Fruit fly (Drosophila melanogaster): ENCODE measurements around the gene CG31869.
A peak's percentile ranks its signal among the peaks of the same experiment; 100 is the strongest.

The CG31869 gene

DNA sequence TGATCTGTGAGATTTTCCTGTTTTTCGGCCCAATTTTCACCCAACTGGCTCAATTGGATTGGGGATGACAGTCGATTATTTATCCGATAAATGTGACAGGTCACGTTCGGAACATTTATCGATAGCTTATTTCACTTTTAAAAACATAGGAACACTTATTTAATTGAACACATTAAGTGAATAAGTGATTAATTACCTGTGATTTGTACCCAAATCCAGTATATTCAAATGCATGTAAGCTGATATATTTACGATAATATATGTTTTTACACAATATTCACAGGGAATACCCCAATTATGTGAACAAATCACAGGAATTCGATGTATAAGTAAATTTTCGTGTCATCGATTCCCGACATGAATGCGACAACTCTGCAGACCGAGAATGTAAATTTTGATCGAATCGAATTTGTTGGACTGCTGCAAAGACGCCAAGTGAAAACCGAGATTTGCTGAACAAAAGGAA lies 68.5 kb downstream of the CG31869 start, which contains the start of the genes EMC3 and Dpy-30L1 (continued):
- TF ChIP-seq Poxn (GFP tag; IDR thresholded peaks at IDR 0.05) (no peak), Dfd (GFP tag; optimal IDR thresholded peaks at IDR 0.05) (no peak), tna (GFP tag; IDR thresholded peaks at IDR 0.05; ENCODE audit: partially characterized antibody) (peak; percentile 70), knrl (GFP tag; IDR thresholded peaks at IDR 0.05; ENCODE audit: partially characterized antibody) (peak; percentile 86), rib (GFP tag; IDR thresholded peaks at IDR 0.05) (no peak), Stat92E (GFP tag; optimal IDR thresholded peaks at IDR 0.05) (no peak), CG12299 (tag; optimal IDR thresholded peaks at IDR 0.05) (peak; percentile 15), peb (GFP tag; IDR thresholded peaks at IDR 0.05) (no peak), twi (tag; optimal IDR thresholded peaks at IDR 0.05) (no peak), amos (GFP tag; IDR thresholded peaks at IDR 0.05; ENCODE audit: partially characterized antibody) (peak; percentile 74), usp (GFP tag; optimal IDR thresholded peaks at IDR 0.05) (no peak), hth (optimal IDR thresholded peaks at IDR 0.05) (no peak), Asciz (GFP tag; optimal IDR thresholded peaks at IDR 0.05) (no peak), Hsf (GFP tag; optimal IDR thresholded peaks at IDR 0.05) (peak; percentile 67), Ravus (GFP tag; IDR thresholded peaks at IDR 0.05) (no peak), CG10321 (GFP tag; IDR thresholded peaks at IDR 0.05) (no peak), Ssrp (tag; optimal IDR thresholded peaks at IDR 0.05) (peak; percentile 44), CG18619 (GFP tag; optimal IDR thresholded peaks at IDR 0.05) (no peak), D (optimal IDR thresholded peaks at IDR 0.05) (no peak), D (GFP tag; optimal IDR thresholded peaks at IDR 0.05) (no peak), lbe (GFP tag; optimal IDR thresholded peaks at IDR 0.05) (no peak), disco-r (GFP tag; optimal IDR thresholded peaks at IDR 0.05) (peak; percentile 18), gsb (GFP tag; IDR thresholded peaks at IDR 0.05) (no peak), sima (GFP tag; optimal IDR thresholded peaks at IDR 0.05) (no peak), Mes4 (GFP tag; optimal IDR thresholded peaks at IDR 0.05) (no peak), CG10366 (GFP tag; IDR thresholded peaks at IDR 0.05) (peak; percentile 30; the same call in 1 of the 2 replicates), en (GFP tag; optimal IDR thresholded peaks at IDR 0.05) (no peak), CG30020 (tag; optimal IDR thresholded peaks at IDR 0.05) (peak; percentile 78), CG2875 (GFP tag; optimal IDR thresholded peaks at IDR 0.05) (no peak), Ets97D (GFP tag; optimal IDR thresholded peaks at IDR 0.05) (peak; percentile 57), ERR (GFP tag; optimal IDR thresholded peaks at IDR 0.05) (peak; percentile 24), CG13287 (GFP tag; IDR thresholded peaks at IDR 0.05; ENCODE audit: partially characterized antibody) (peak; percentile 92), stwl (tag; optimal IDR thresholded peaks at IDR 0.05) (peak; percentile 93), trh (GFP tag; optimal IDR thresholded peaks at IDR 0.05) (no peak), gfzf (GFP tag; optimal IDR thresholded peaks at IDR 0.05) (peak; percentile 7), CG15514 (GFP tag; optimal IDR thresholded peaks at IDR 0.05) (peak; percentile 71), D19A (tag; optimal IDR thresholded peaks at IDR 0.05) (no peak), Doc2 (GFP tag; IDR thresholded peaks at IDR 0.05) (no peak), MESR4 (GFP tag; optimal IDR thresholded peaks at IDR 0.05) (peak; percentile 21), CG3995 (GFP tag; optimal IDR thresholded peaks at IDR 0.05) (peak; percentile 99), CG11085 (GFP tag; IDR thresholded peaks at IDR 0.05) (no peak), run (tag; optimal IDR thresholded peaks at IDR 0.05) (no peak), exex (tag; optimal IDR thresholded peaks at IDR 0.05) (no peak), schlank (tag; optimal IDR thresholded peaks at IDR 0.05) (no peak), Xbp1 (GFP tag; optimal IDR thresholded peaks at IDR 0.05) (peak; percentile 67), Dref (GFP tag; IDR thresholded peaks at IDR 0.05) (peak; percentile 74), tll (GFP tag; optimal IDR thresholded peaks at IDR 0.05) (peak in 1 of 2 experiments; percentile 38), lab (GFP tag; optimal IDR thresholded peaks at IDR 0.05) (no peak), fru (optimal IDR thresholded peaks at IDR 0.05) (no peak), B-H2 (GFP tag; optimal IDR thresholded peaks at IDR 0.05) (peak; percentile 23), kni (GFP tag; optimal IDR thresholded peaks at IDR 0.05) (no peak)
